Worm (Caenorhabditis elegans) whole organism, late embryonic: ENCODE data around the gene nex-2.
A peak's percentile ranks its signal among the peaks of the same experiment; 100 is the strongest.

Experiments
- C08G9.2 ChIP-seq: sonication (generic microtip); optimal IDR thresholded peaks from 2 replicates; lab custom pipeline; 2016; ENCODE audit warnings: mild to moderate bottlenecking, missing genetic modification characterization, moderate library complexity, missing compliant biosample characterization
- T23F11.4 ChIP-seq: fragments of 200-800 bp; sonication (Bioruptor generic); optimal IDR thresholded peaks from 2 replicates; lab custom pipeline; 2018; ENCODE audit warnings: mild to moderate bottlenecking, missing genetic modification characterization, missing compliant biosample characterization
- ahr-1 ChIP-seq: sonication (generic microtip); optimal IDR thresholded peaks from 2 replicates; lab custom pipeline; 2016; ENCODE audit warnings: missing genetic modification characterization, missing compliant biosample characterization
- ceh-14 ChIP-seq: sonication (generic microtip); optimal IDR thresholded peaks from 2 replicates; lab custom pipeline; 2016; ENCODE audit warnings: missing genotype, missing genetic modification characterization, missing compliant biosample characterization
- ceh-18 ChIP-seq: sonication (generic microtip); optimal IDR thresholded peaks from 2 replicates; lab custom pipeline; 2016; ENCODE audit warnings: missing genetic modification characterization, missing compliant biosample characterization
- ceh-22 ChIP-seq: sonication (generic microtip); optimal IDR thresholded peaks from 2 replicates; lab custom pipeline; 2017; ENCODE audit warnings: missing biosample characterization, missing genetic modification characterization
- ceh-31 ChIP-seq: sonication (generic microtip); optimal IDR thresholded peaks from 2 replicates; lab custom pipeline; 2016; ENCODE audit warnings: missing genetic modification characterization, missing compliant biosample characterization
- ceh-45 ChIP-seq: fragments of 200-800 bp; sonication (Bioruptor generic); IDR thresholded peaks from 2 replicates; pipeline ENCODE4 v1.3.6; 2022; ENCODE audit warnings: missing genetic modification reagents, missing genetic modification characterization, missing compliant biosample characterization
- ceh-6 ChIP-seq: fragments of 200-800 bp; sonication (Bioruptor generic); optimal IDR thresholded peaks from 2 replicates; lab custom pipeline; 2018; ENCODE audit warnings: mild to moderate bottlenecking, missing genetic modification characterization, missing compliant biosample characterization
- elt-2 ChIP-seq: sonication (generic microtip); optimal IDR thresholded peaks from 2 replicates; lab custom pipeline; 2016; ENCODE audit warnings: missing genetic modification reagents, missing genetic modification characterization, missing compliant biosample characterization
- elt-4 ChIP-seq: sonication (generic microtip); optimal IDR thresholded peaks from 2 replicates; lab custom pipeline; 2016; ENCODE audit warnings: missing genetic modification characterization, missing compliant biosample characterization
- eyg-1 ChIP-seq: sonication (generic microtip); optimal IDR thresholded peaks from 2 replicates; lab custom pipeline; 2016; ENCODE audit warnings: missing genotype, missing genetic modification characterization, missing compliant biosample characterization
- fax-1 ChIP-seq: sonication (generic microtip); optimal IDR thresholded peaks from 2 replicates; lab custom pipeline; 2016; ENCODE audit warnings: missing genotype, missing genetic modification characterization, missing compliant biosample characterization
- fkh-10 ChIP-seq: fragments of 150-350 bp; optimal IDR thresholded peaks from 2 replicates; lab custom pipeline; 2014; ENCODE audit warnings: missing biosample characterization, missing genetic modification reagents, missing genetic modification characterization
- fkh-6 ChIP-seq: sonication (generic microtip); optimal IDR thresholded peaks from 2 replicates; lab custom pipeline; 2016; ENCODE audit warnings: missing genetic modification characterization, missing compliant biosample characterization
- hlh-13 ChIP-seq: fragments of 200-800 bp; sonication (Bioruptor generic); optimal IDR thresholded peaks from 2 replicates; lab custom pipeline; 2018; ENCODE audit warnings: mild to moderate bottlenecking, missing genetic modification characterization, missing compliant biosample characterization
- hlh-15 ChIP-seq: sonication (generic microtip); optimal IDR thresholded peaks from 2 replicates; lab custom pipeline; 2016; ENCODE audit warnings: missing genetic modification characterization, missing compliant biosample characterization
- lim-6 ChIP-seq: sonication (generic microtip); optimal IDR thresholded peaks from 2 replicates; lab custom pipeline; 2016; ENCODE audit warnings: missing genetic modification characterization, missing compliant biosample characterization
- lin-11 ChIP-seq: fragments of 200-800 bp; sonication (Bioruptor generic); optimal IDR thresholded peaks from 2 replicates; lab custom pipeline; 2018; ENCODE audit warnings: mild to moderate bottlenecking, missing genetic modification characterization, missing compliant biosample characterization
- madf-2 ChIP-seq: sonication (generic microtip); optimal IDR thresholded peaks from 2 replicates; lab custom pipeline; 2017; ENCODE audit warnings: missing genetic modification characterization, missing compliant biosample characterization
- mec-3 ChIP-seq: sonication (generic microtip); optimal IDR thresholded peaks from 2 replicates; lab custom pipeline; 2016; ENCODE audit warnings: borderline replicate concordance, missing genetic modification characterization, missing compliant biosample characterization
- nfya-1 ChIP-seq: sonication (generic microtip); optimal IDR thresholded peaks from 2 replicates; lab custom pipeline; 2017; ENCODE audit warnings: missing genetic modification characterization, mild to moderate bottlenecking, missing compliant biosample characterization, antibody characterized with exemption, moderate library complexity
- nhr-11 ChIP-seq: fragments of 150-350 bp; optimal IDR thresholded peaks from 2 replicates; lab custom pipeline; 2014; ENCODE audit warnings: missing biosample characterization, missing genetic modification characterization
- nhr-232 ChIP-seq: sonication (generic microtip); optimal IDR thresholded peaks from 2 replicates; lab custom pipeline; 2016; ENCODE audit warnings: missing genetic modification characterization, missing compliant biosample characterization
- npax-4 ChIP-seq: sonication (generic microtip); optimal IDR thresholded peaks from 2 replicates; lab custom pipeline; 2016; ENCODE audit warnings: missing genetic modification characterization, missing compliant biosample characterization
- odd-2 ChIP-seq: sonication (generic microtip); optimal IDR thresholded peaks from 2 replicates; lab custom pipeline; 2017; ENCODE audit warnings: antibody characterized with exemption, mild to moderate bottlenecking, missing genetic modification characterization, missing compliant biosample characterization
- sdc-2 ChIP-seq: sonication (generic microtip); optimal IDR thresholded peaks from 2 replicates; lab custom pipeline; 2016; ENCODE audit warnings: missing genotype, missing genetic modification characterization, missing compliant biosample characterization
- sox-2 ChIP-seq: fragments of 200-800 bp; sonication (Bioruptor generic); IDR thresholded peaks from 2 replicates; pipeline ENCODE4 v1.3.6; 2022; ENCODE audit warnings: missing genetic modification reagents, missing genetic modification characterization, missing compliant biosample characterization
- tbx-2 ChIP-seq: sonication (generic microtip); optimal IDR thresholded peaks from 2 replicates; lab custom pipeline; 2016; ENCODE audit warnings: missing genetic modification characterization, missing compliant biosample characterization
- unc-3 ChIP-seq, 2 experiments: fragments of 200-800 bp in 1 of 2; sonication (Bioruptor generic) in 1 of 2; sonication (generic microtip) in 1 of 2; conservative IDR thresholded peaks in 1 of 2; optimal IDR thresholded peaks in 1 of 2; 2 replicates each; pipeline versions ENCODE4 v1.3.6 to Lab custom; 2016 to 2022; ENCODE audit warnings: missing compliant biosample characterization in 2 of 2, missing genetic modification characterization in 2 of 2, missing genetic modification reagents in 1 of 2
- unc-42 ChIP-seq: sonication (generic microtip); optimal IDR thresholded peaks from 2 replicates; lab custom pipeline; 2016; ENCODE audit warnings: missing genotype, missing genetic modification characterization, missing compliant biosample characterization
- unc-55 ChIP-seq: sonication (generic microtip); optimal IDR thresholded peaks from 2 replicates; lab custom pipeline; 2017; ENCODE audit warnings: missing biosample characterization, missing genetic modification reagents, missing genetic modification characterization

The nex-2 gene

ce11 chrIII:10332560-10332959 lies 2.3 kb upstream of the nex-2 start, which contains the start of gene T07C4.12:
Gene T07C4.12 (minus strand): TSS chrIII:10332660.
- no peak for TF ChIP-seq unc-42
- TF ChIP-seq T23F11.4 (GFP tag; lab: Kevin White, UChicago), result no peak
- no peak for TF ChIP-seq hlh-15 (tag; lab: Kevin White, UChicago)

- no peak for TF ChIP-seq ceh-45 (GFP tag; lab: Robert Waterston, UW)
- no peak for TF ChIP-seq ceh-6 (GFP tag; lab: Kevin White, UChicago)
Observed at ce11 chrIII:10331232-10331631, 1.0 kb upstream of the nex-2 start.

ce11 chrIII:10329811-10330210 lies 411 bp downstream of the nex-2 start:
- TF ChIP-seq lin-11 (tag; lab: Kevin White, UChicago), result no peak
- peak; percentile 52 for TF ChIP-seq elt-2 (tag; lab: Kevin White, UChicago)

- TF ChIP-seq ahr-1 (tag; lab: Kevin White, UChicago) (no peak), ceh-18 (no peak), fkh-10 (GFP tag; lab: Kevin White, UChicago) (no peak), ceh-22 (no peak), sox-2 (GFP tag; lab: Robert Waterston, UW) (0 out of 2 replicates have a peak, but pooled peaks have one; percentile 13), sdc-2 (tag; lab: Kevin White, UChicago) (no peak), unc-42 (no peak), hlh-13 (GFP tag; lab: Kevin White, UChicago) (no peak), madf-2 (tag; lab: Kevin White, UChicago) (no peak), nfya-1 (tag; lab: Kevin White, UChicago) (peak; percentile 2), ceh-31 (tag; lab: Kevin White, UChicago) (no peak), mec-3 (no peak)
- TF ChIP-seq, all 69 proteins: peak for 2
Observed at ce11 chrIII:10328565-10329541, 1.4 kb downstream of the nex-2 start.

ce11 chrIII:10326327-10326726 lies 3.9 kb downstream of the nex-2 start:
- no peak for TF ChIP-seq nhr-11 (tag; lab: Kevin White, UChicago)
- no peak for TF ChIP-seq C08G9.2
- TF ChIP-seq unc-3 (GFP tag; conservative IDR thresholded peaks at IDR 0.05; lab: Robert Waterston, UW), result no peak
- no peak for TF ChIP-seq unc-3 (tag; optimal IDR thresholded peaks at IDR 0.05; lab: Kevin White, UChicago)
- no peak for TF ChIP-seq ceh-45 (GFP tag; lab: Robert Waterston, UW)

- TF ChIP-seq odd-2 (tag; lab: Kevin White, UChicago) (no peak), fax-1 (tag; lab: Kevin White, UChicago) (no peak), hlh-15 (tag; lab: Kevin White, UChicago) (no peak), ceh-14 (tag; lab: Kevin White, UChicago) (no peak), unc-3 (GFP tag; conservative IDR thresholded peaks at IDR 0.05; lab: Robert Waterston, UW) (no peak), unc-3 (tag; optimal IDR thresholded peaks at IDR 0.05; lab: Kevin White, UChicago) (no peak), lim-6 (tag; lab: Kevin White, UChicago) (no peak), tbx-2 (tag; lab: Kevin White, UChicago) (no peak), npax-4 (tag; lab: Kevin White, UChicago) (no peak), eyg-1 (tag; lab: Kevin White, UChicago) (no peak), unc-55 (GFP tag; lab: Kevin White, UChicago) (no peak), nhr-232 (tag; lab: Kevin White, UChicago) (no peak), elt-4 (tag; lab: Kevin White, UChicago) (no peak), fkh-6 (tag; lab: Kevin White, UChicago) (no peak)
Observed at ce11 chrIII:10320788-10321187, 9.4 kb downstream of the nex-2 start, which contains the start of gene sas-7. Gene sas-7 (plus strand): TSS chrIII:10321019.
